Worm (Caenorhabditis elegans): ENCODE data around the gene F41G3.6.

Gene F41G3.6

ce11 chrII:6718221-6718620, 24.5 kb upstream of the F41G3.6 start, which contains the start of gene tsp-10:
Gene tsp-10 (plus strand): TSS chrII:6718586.
- TF ChIP-seq unc-62 (GFP tag; optimal IDR thresholded peaks at IDR 0.05): no peak

- TF ChIP-seq unc-62 (GFP tag; optimal IDR thresholded peaks at IDR 0.05): no peak
Measured at ce11 chrII:6721581-6721980, 21.1 kb upstream of the F41G3.6 start.

ce11 chrII:6726814-6727213, 15.9 kb upstream of the F41G3.6 start:
- TF ChIP-seq unc-62 (GFP tag; optimal IDR thresholded peaks at IDR 0.05): no peak

DNA sequence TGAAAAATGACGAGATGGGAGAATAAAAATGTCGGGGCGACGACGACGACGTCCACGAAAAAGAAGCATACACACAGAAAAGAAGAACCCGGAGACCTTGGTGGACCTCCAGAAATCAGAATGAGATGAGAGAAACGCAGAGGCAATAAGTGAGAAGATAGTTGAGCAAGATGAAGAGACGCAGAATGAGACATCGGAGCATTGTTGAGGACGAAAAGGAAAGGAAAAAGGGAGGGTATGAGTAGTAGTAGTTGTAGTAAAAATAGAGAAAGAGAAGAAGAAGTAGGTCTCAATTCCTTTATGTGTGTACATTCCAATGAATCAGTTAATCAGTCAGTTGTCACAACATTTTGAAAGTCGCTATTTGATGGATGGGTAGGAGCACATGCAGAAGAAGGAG, 13.4 kb upstream of the F41G3.6 start, which contains the start of gene T14B4.8:
T14B4.8 (minus strand) TSS at position 60 of the 400 bp plus-strand sequence.
- TF ChIP-seq unc-62 (GFP tag; optimal IDR thresholded peaks at IDR 0.05): no peak

- no peak for TF ChIP-seq unc-62 (GFP tag; optimal IDR thresholded peaks at IDR 0.05)
Measured at ce11 chrII:6733718-6734117, 9.0 kb upstream of the F41G3.6 start, which contains the start of gene T14B4.9. Gene T14B4.9 (minus strand): TSS chrII:6733818.

ce11 chrII:6734674-6735073, 8.0 kb upstream of the F41G3.6 start, which contains the start of gene T14B4.3:
Gene T14B4.3 (plus strand): TSS chrII:6734937.
- no peak for TF ChIP-seq unc-62 (GFP tag; optimal IDR thresholded peaks at IDR 0.05)

DNA sequence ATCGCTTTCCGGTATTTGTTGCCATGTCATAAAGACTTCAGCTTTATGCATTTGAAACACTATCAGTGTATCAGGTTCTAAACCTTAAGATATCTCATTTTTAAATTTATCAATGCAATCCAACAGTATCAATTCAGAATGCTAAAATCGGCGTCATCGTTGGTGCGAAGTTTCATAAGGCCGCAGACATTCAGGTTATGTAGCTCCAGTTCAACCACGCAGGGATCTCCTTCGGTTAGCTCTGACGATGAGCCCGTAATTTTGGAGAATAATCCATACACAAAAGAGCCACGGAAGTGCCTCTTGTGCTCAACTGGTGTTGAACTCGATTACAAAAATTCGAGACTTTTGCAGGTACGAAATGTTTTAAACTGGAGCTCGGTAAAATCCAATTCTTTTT, 6.6 kb upstream of the F41G3.6 start, which contains the start of gene mrps-18.C:
mrps-18.C (plus strand) TSS at position 138 of the 400 bp plus-strand sequence.
- TF ChIP-seq unc-62 (GFP tag; optimal IDR thresholded peaks at IDR 0.05): no peak

DNA sequence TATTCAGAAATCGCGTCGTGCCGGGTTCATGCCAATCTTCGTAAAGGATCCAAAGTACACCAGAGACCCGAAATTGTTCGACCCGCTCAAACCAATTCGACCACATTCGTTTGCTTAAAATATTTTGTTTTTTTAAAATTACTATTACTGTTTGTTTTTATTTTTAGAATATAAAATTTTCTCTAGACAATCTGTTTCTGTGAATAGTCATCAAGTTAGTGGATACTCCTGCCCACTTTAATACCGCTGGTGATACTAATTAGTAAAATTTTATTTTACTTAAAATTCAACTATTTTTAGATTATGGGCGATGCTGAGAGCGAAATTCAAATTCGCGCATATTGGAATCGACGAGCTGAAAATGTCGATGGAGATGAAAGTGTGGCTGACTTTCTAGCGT, 6.1 kb upstream of the F41G3.6 start, which contains the start of gene T14B4.1:
T14B4.1 (plus strand) TSS at position 301 of the 400 bp plus-strand sequence.
- TF ChIP-seq unc-62 (GFP tag; optimal IDR thresholded peaks at IDR 0.05): no peak

- no peak for TF ChIP-seq unc-62 (GFP tag; optimal IDR thresholded peaks at IDR 0.05)
Measured at ce11 chrII:6741428-6741827, 1.3 kb upstream of the F41G3.6 start, which contains the start of gene exos-8. Gene exos-8 (plus strand): TSS chrII:6741691.

DNA sequence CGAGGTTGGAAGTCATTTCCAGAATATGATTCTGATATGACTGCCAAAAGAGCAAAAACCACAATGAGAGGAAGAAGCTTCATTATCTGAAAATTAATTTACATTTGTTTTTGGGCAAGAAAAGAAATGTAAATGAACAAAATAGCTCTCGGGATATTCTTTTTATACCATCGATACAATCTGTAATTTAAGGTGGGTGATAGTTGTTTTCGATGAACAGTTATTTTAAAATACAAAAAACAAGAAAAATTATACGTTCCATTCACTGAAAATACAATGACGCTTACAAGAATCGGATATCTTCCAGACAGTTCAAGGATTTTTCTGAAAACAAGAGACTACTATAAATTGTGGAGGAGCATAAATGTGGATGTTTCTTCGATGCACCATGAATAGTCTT, 1.9 kb downstream of the F41G3.6 start, which contains the start of gene ins-15:
ins-15 (minus strand) TSS at position 101 of the 400 bp plus-strand sequence.
- no peak for TF ChIP-seq unc-62 (GFP tag; optimal IDR thresholded peaks at IDR 0.05)

- TF ChIP-seq unc-62 (GFP tag; optimal IDR thresholded peaks at IDR 0.05): no peak
Measured at ce11 chrII:6745783-6746182, 3.1 kb downstream of the F41G3.6 start, which contains the start of gene ins-14. Gene ins-14 (minus strand): TSS chrII:6745814.

- TF ChIP-seq unc-62 (GFP tag; optimal IDR thresholded peaks at IDR 0.05): no peak
Measured at ce11 chrII:6746404-6746803, 3.7 kb downstream of the F41G3.6 start, which contains the start of gene F41G3.5. Gene F41G3.5 (plus strand): TSS chrII:6746704.

- no peak for TF ChIP-seq unc-62 (GFP tag; optimal IDR thresholded peaks at IDR 0.05)
Measured at ce11 chrII:6749422-6749821, 6.7 kb downstream of the F41G3.6 start, which contains the start of gene F41G3.10. Gene F41G3.10 (minus strand): TSS chrII:6749522.

DNA sequence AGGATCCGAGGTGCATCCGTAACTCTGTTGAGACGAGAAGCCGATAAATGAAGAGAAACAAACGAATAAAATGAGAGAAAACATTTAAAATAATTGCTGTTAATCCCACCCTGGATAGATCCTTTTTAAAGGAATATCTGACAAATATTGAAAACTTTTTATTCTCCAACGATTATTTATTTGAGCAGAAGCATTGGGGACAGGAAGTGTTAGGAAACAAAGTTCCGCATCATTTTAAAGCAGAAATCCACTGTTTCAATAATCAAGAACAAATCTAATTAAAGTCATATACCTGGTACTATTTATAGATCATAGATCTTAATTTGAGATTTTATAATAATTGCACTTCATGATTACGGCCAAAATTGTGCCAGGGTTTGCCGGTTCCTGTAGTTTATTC, 8.2 kb downstream of the F41G3.6 start, which contains the start of gene F41G3.20:
F41G3.20 (minus strand) TSS at position 101 of the 400 bp plus-strand sequence.
- no peak for TF ChIP-seq unc-62 (GFP tag; optimal IDR thresholded peaks at IDR 0.05)

ce11 chrII:6752027-6752426, 9.3 kb downstream of the F41G3.6 start, which contains the start of gene F41G3.19:
Gene F41G3.19 (minus strand): TSS chrII:6752127.
- no peak for TF ChIP-seq unc-62 (GFP tag; optimal IDR thresholded peaks at IDR 0.05)

DNA sequence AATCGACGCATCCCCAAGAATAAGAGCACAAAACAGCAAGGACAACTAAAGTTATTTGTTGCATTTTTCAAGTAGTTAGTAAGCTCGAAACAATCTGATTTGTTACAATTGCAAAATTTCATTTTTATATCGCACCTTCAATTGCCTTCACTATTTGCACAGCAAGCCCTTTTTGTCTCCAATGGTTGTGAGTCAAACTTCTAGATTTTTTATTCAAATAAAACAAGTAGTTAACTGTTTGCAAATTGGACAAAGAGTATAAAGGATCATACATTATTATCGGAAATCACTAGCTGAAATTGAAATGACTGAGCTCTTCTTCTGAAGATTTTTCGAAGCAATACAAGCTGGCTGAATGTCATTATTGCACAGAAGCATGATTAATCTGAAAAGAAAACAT, 10.1 kb downstream of the F41G3.6 start, which contains the start of gene F41G3.21:
F41G3.21 (minus strand) TSS at position 101 of the 400 bp plus-strand sequence.
- TF ChIP-seq unc-62 (GFP tag; optimal IDR thresholded peaks at IDR 0.05): no peak

DNA sequence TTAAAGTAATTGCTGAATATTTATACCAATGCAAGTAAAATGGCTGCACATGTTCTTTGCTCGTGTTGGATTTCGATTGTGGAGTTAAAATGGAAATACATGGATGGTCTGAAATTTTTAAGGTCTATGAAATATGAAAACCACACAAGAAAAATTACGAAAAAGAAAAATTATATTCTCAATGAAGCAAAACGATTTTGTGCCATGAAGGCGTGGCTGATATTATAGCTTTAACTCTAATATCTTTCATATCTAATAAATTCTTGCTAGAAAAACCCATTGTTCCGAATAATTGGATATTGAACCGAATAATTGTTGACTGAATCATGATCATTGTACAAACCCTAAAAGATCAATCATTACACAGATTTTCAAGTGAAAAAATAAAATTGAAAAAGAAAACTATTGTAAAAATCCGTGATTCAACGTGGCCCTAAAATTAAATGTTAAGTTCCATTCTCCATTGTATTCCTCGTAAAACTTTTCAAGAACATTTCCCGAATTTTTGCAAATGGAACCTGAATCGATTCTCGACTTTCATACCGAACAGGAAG, 12.0 kb downstream of the F41G3.6 start, which contains the start of the genes srx-95 and fis-1:
srx-95 (minus strand) TSS at position 101 of the 554 bp plus-strand sequence.
fis-1 (plus strand) TSS at position 504 of the 554 bp plus-strand sequence.
- TF ChIP-seq unc-62 (GFP tag; optimal IDR thresholded peaks at IDR 0.05): no peak

Measured in whole organism, dauer.